Worm (Caenorhabditis elegans) whole organism, early embryonic: ENCODE measurements around the gene gkow-1.

Experiments
- B0310.2 ChIP-seq: sonication (generic microtip); optimal IDR thresholded peaks from 2 replicates; lab custom pipeline; 2016; ENCODE audit warnings: mild to moderate bottlenecking, missing genetic modification characterization, missing compliant biosample characterization
- F13C5.2 ChIP-seq: sonication (generic microtip); optimal IDR thresholded peaks from 2 replicates; lab custom pipeline; 2017; ENCODE audit warnings: mild to moderate bottlenecking, missing genetic modification characterization, inconsistent platforms, missing compliant biosample characterization
- aly-1 ChIP-seq: sonication (generic microtip); optimal IDR thresholded peaks from 2 replicates; lab custom pipeline; 2016; ENCODE audit warnings: missing genetic modification characterization, missing compliant biosample characterization
- ama-1 ChIP-seq: fragments of 150-350 bp; optimal IDR thresholded peaks from 2 replicates; lab custom pipeline; 2014
- ceh-13 ChIP-seq: fragments of 200-800 bp; sonication (Bioruptor generic); optimal IDR thresholded peaks from 2 replicates; lab custom pipeline; 2018; ENCODE audit warnings: mild to moderate bottlenecking, missing genetic modification characterization, missing compliant biosample characterization
- ceh-36 ChIP-seq: sonication (generic microtip); optimal IDR thresholded peaks from 2 replicates; lab custom pipeline; 2016; ENCODE audit warnings: missing genetic modification characterization, inconsistent platforms, missing compliant biosample characterization
- ets-7 ChIP-seq: sonication (generic microtip); optimal IDR thresholded peaks from 2 replicates; lab custom pipeline; 2016; ENCODE audit warnings: missing genotype, missing genetic modification characterization, missing compliant biosample characterization
- flt-1 ChIP-seq: fragments of 200-800 bp; sonication (Bioruptor generic); IDR thresholded peaks from 2 replicates; pipeline ENCODE4 v1.3.6; 2022; ENCODE audit warnings: missing genetic modification characterization, missing compliant biosample characterization
- hmbx-1 ChIP-seq: sonication (generic microtip); optimal IDR thresholded peaks from 2 replicates; lab custom pipeline; 2016; ENCODE audit warnings: mild to moderate bottlenecking, missing genetic modification characterization, missing compliant biosample characterization
- hmg-4 ChIP-seq: fragments of 200-800 bp; sonication (Bioruptor generic); optimal IDR thresholded peaks from 2 replicates; lab custom pipeline; 2018; ENCODE audit warnings: mild to moderate bottlenecking, missing genetic modification characterization, missing compliant biosample characterization
- hnd-1 ChIP-seq: sonication (generic microtip); optimal IDR thresholded peaks from 2 replicates; lab custom pipeline; 2016; ENCODE audit warnings: missing genetic modification characterization, missing compliant biosample characterization
- pes-1 ChIP-seq: fragments of 200-800 bp; sonication (Bioruptor generic); IDR thresholded peaks from 2 replicates; pipeline ENCODE4 v1.3.6; 2022; ENCODE audit warnings: missing genetic modification reagents, missing genetic modification characterization, missing compliant biosample characterization
- scrt-1 ChIP-seq: fragments of 200-800 bp; sonication (Bioruptor generic); IDR thresholded peaks from 2 replicates; pipeline ENCODE4 v1.3.6; 2022; ENCODE audit warnings: missing genetic modification characterization, missing compliant biosample characterization
- sea-1 ChIP-seq: fragments of 200-800 bp; sonication (Bioruptor generic); conservative IDR thresholded peaks from 2 replicates; pipeline ENCODE4 v1.3.6; 2022; ENCODE audit warnings: missing genetic modification characterization, missing compliant biosample characterization
- tbx-11 ChIP-seq: fragments of 200-800 bp; sonication (Bioruptor generic); IDR thresholded peaks from 2 replicates; pipeline ENCODE4 v1.3.6; 2022; ENCODE audit warnings: missing genetic modification characterization, missing compliant biosample characterization
- tbx-37 ChIP-seq: fragments of 200-800 bp; sonication (Bioruptor generic); conservative IDR thresholded peaks from 2 replicates; pipeline ENCODE4 v1.3.6; 2022; ENCODE audit warnings: missing genetic modification reagents, missing genetic modification characterization, missing compliant biosample characterization
- tra-4 ChIP-seq: sonication (generic microtip); optimal IDR thresholded peaks from 2 replicates; lab custom pipeline; 2017; ENCODE audit warnings: missing genetic modification characterization, missing compliant biosample characterization

gkow-1 gene

ce11 chrIV:10330962-10331361, 27.0 kb upstream of the gkow-1 start:
- TF ChIP-seq F13C5.2 (no peak), hmg-4 (GFP tag; lab: Kevin White, UChicago) (peak; percentile 17), ama-1 (lab: Kevin White, UChicago) (no peak), ceh-13 (GFP tag; lab: Kevin White, UChicago) (no peak)

- TF ChIP-seq tbx-11 (no peak), ceh-36 (tag; lab: Kevin White, UChicago) (no peak), scrt-1 (no peak), tbx-37 (GFP tag; lab: Robert Waterston, UW) (no peak), ama-1 (lab: Kevin White, UChicago) (no peak), ets-7 (no peak), flt-1 (GFP tag; lab: Robert Waterston, UW) (no peak), sea-1 (GFP tag; lab: Robert Waterston, UW) (no peak), hnd-1 (tag; lab: Kevin White, UChicago) (no peak), aly-1 (tag; lab: Kevin White, UChicago) (no peak), ceh-13 (GFP tag; lab: Kevin White, UChicago) (no peak), F13C5.2 (no peak), hmbx-1 (no peak), tra-4 (no peak), pes-1 (no peak), B0310.2 (tag; lab: Kevin White, UChicago) (no peak), hmg-4 (GFP tag; lab: Kevin White, UChicago) (no peak)
Observed at ce11 chrIV:10331882-10332281, 26.1 kb upstream of the gkow-1 start.

- no peak for TF ChIP-seq hnd-1 (tag; lab: Kevin White, UChicago)
- no peak for TF ChIP-seq pes-1
- no peak for TF ChIP-seq tra-4
- TF ChIP-seq F13C5.2: no peak
- TF ChIP-seq ceh-36 (tag; lab: Kevin White, UChicago): no peak
- TF ChIP-seq tbx-11: no peak
- TF ChIP-seq hmg-4 (GFP tag; lab: Kevin White, UChicago): no peak
- TF ChIP-seq aly-1 (tag; lab: Kevin White, UChicago): no peak
- TF ChIP-seq ama-1 (lab: Kevin White, UChicago): no peak
- TF ChIP-seq ets-7: no peak
- no peak for TF ChIP-seq ceh-13 (GFP tag; lab: Kevin White, UChicago)
- no peak for TF ChIP-seq B0310.2 (tag; lab: Kevin White, UChicago)
Observed at ce11 chrIV:10337286-10337685, 20.7 kb upstream of the gkow-1 start.

ce11 chrIV:10339701-10340100, 18.2 kb upstream of the gkow-1 start:
- TF ChIP-seq F13C5.2 (no peak), hmg-4 (GFP tag; lab: Kevin White, UChicago) (no peak), hmbx-1 (no peak), tra-4 (no peak), ceh-36 (tag; lab: Kevin White, UChicago) (no peak), B0310.2 (tag; lab: Kevin White, UChicago) (no peak)

ce11 chrIV:10341618-10342360, 16.2 kb upstream of the gkow-1 start:
- TF ChIP-seq tra-4 (no peak), tbx-11 (0 out of 2 replicates have a peak, but pooled peaks have one; percentile 24)

- TF ChIP-seq ceh-13 (GFP tag; lab: Kevin White, UChicago): no peak
- TF ChIP-seq F13C5.2: no peak
- TF ChIP-seq ama-1 (lab: Kevin White, UChicago): no peak
- TF ChIP-seq ceh-36 (tag; lab: Kevin White, UChicago): no peak
- no peak for TF ChIP-seq aly-1 (tag; lab: Kevin White, UChicago)
- TF ChIP-seq B0310.2 (tag; lab: Kevin White, UChicago): no peak
- TF ChIP-seq hnd-1 (tag; lab: Kevin White, UChicago): no peak
- TF ChIP-seq flt-1 (GFP tag; lab: Robert Waterston, UW): no peak
- TF ChIP-seq tbx-11: no peak
Observed at ce11 chrIV:10342361-10342706, 15.6 kb upstream of the gkow-1 start.

- TF ChIP-seq tbx-37 (GFP tag; lab: Robert Waterston, UW): no peak
Observed at ce11 chrIV:10344621-10345020, 13.3 kb upstream of the gkow-1 start.

ce11 chrIV:10345486-10345885, 12.5 kb upstream of the gkow-1 start:
- TF ChIP-seq tbx-37 (GFP tag; lab: Robert Waterston, UW) (no peak), hnd-1 (tag; lab: Kevin White, UChicago) (no peak)

ce11 chrIV:10345990-10346389, 12.0 kb upstream of the gkow-1 start:
- no peak for TF ChIP-seq ets-7
- TF ChIP-seq ceh-36 (tag; lab: Kevin White, UChicago): no peak
- TF ChIP-seq aly-1 (tag; lab: Kevin White, UChicago): no peak
- no peak for TF ChIP-seq tbx-37 (GFP tag; lab: Robert Waterston, UW)
- TF ChIP-seq ceh-13 (GFP tag; lab: Kevin White, UChicago): no peak
- TF ChIP-seq hmbx-1: no peak
- no peak for TF ChIP-seq ama-1 (lab: Kevin White, UChicago)
- no peak for TF ChIP-seq flt-1 (GFP tag; lab: Robert Waterston, UW)
- TF ChIP-seq B0310.2 (tag; lab: Kevin White, UChicago): no peak
- TF ChIP-seq hnd-1 (tag; lab: Kevin White, UChicago): no peak
